Worm (Caenorhabditis elegans) whole organism, L4 larva: ENCODE results near the gene med-2.

Source experiments
- D1046.2 ChIP-seq: fragments of 200-800 bp; sonication (Bioruptor generic); IDR thresholded peaks from 2 replicates; pipeline ENCODE4 v1.3.6; 2022; ENCODE audit warnings: missing genetic modification characterization, missing compliant biosample characterization
- F37D6.2 ChIP-seq: sonication (generic microtip); optimal IDR thresholded peaks from 2 replicates; lab custom pipeline; 2016; ENCODE audit warnings: mild to moderate bottlenecking, missing genetic modification characterization, missing compliant biosample characterization
- F49E8.2 ChIP-seq: sonication (generic microtip); optimal IDR thresholded peaks from 2 replicates; lab custom pipeline; 2016; ENCODE audit warnings: missing compliant biosample characterization, mild to moderate bottlenecking, missing genetic modification characterization, borderline replicate concordance
- R02D3.7 ChIP-seq: fragments of 150-350 bp; sonication (generic microtip); optimal IDR thresholded peaks from 3 replicates; lab custom pipeline; 2014; ENCODE audit warnings: missing biosample characterization, missing genetic modification characterization
- T26A8.4 ChIP-seq: fragments of 200-800 bp; sonication (Bioruptor generic); IDR thresholded peaks from 2 replicates; pipeline ENCODE4 v1.3.6; 2022; ENCODE audit warnings: missing genetic modification characterization, missing compliant biosample characterization
- Y105C5A.15 ChIP-seq: fragments of 200-800 bp; sonication (Bioruptor generic); IDR thresholded peaks from 2 replicates; pipeline ENCODE4 v1.3.6; 2022; ENCODE audit warnings: missing genetic modification characterization, missing compliant biosample characterization
- ZK546.5 ChIP-seq, 2 experiments: sonication (generic microtip); optimal IDR thresholded peaks; 2 replicates each; lab custom pipeline; 2017; ENCODE audit warnings: missing biosample characterization in 2 of 2, missing genetic modification characterization in 2 of 2
- aly-2 ChIP-seq: sonication (generic microtip); optimal IDR thresholded peaks from 2 replicates; lab custom pipeline; 2018; ENCODE audit warnings: missing biosample characterization, missing genetic modification characterization
- ama-1 ChIP-seq: fragments of 150-350 bp; optimal IDR thresholded peaks from 2 replicates; lab custom pipeline; 2014; ENCODE audit warnings: inconsistent platforms, mixed read lengths
- ceh-28 ChIP-seq: fragments of 150-350 bp; optimal IDR thresholded peaks from 2 replicates; lab custom pipeline; 2014; ENCODE audit warnings: missing biosample characterization, missing genetic modification reagents, missing genetic modification characterization
- ceh-62 ChIP-seq: sonication (generic microtip); optimal IDR thresholded peaks from 2 replicates; lab custom pipeline; 2017; ENCODE audit warnings: missing biosample characterization, missing genetic modification characterization
- ceh-82 ChIP-seq: sonication (generic microtip); optimal IDR thresholded peaks from 2 replicates; lab custom pipeline; 2017; ENCODE audit warnings: missing biosample characterization, missing genetic modification characterization
- ctbp-1 ChIP-seq: fragments of 200-800 bp; sonication (Bioruptor generic); IDR thresholded peaks from 2 replicates; pipeline ENCODE4 v1.3.6; 2022; ENCODE audit warnings: missing genetic modification reagents, missing genetic modification characterization, missing compliant biosample characterization
- daf-12 ChIP-seq: fragments of 150-350 bp; optimal IDR thresholded peaks from 2 replicates; lab custom pipeline; 2014; ENCODE audit warnings: missing biosample characterization, missing genetic modification reagents, missing genetic modification characterization
- daf-19 ChIP-seq: fragments of 200-800 bp; sonication (Bioruptor generic); conservative IDR thresholded peaks from 2 replicates; pipeline ENCODE4 v1.3.6; 2022; ENCODE audit warnings: missing genetic modification characterization, missing compliant biosample characterization
- dpl-1 ChIP-seq: fragments of 150-350 bp; optimal IDR thresholded peaks from 2 replicates; lab custom pipeline; 2014; ENCODE audit warnings: missing biosample characterization, missing genetic modification reagents, missing genetic modification characterization
- duxl-1 ChIP-seq: sonication (generic microtip); optimal IDR thresholded peaks from 2 replicates; lab custom pipeline; 2016; ENCODE audit warnings: mild to moderate bottlenecking, missing genetic modification characterization, moderate library complexity, missing compliant biosample characterization; ENCODE audit not compliant: poor library complexity
- egl-27 ChIP-seq: sonication (generic microtip); optimal IDR thresholded peaks from 3 replicates; lab custom pipeline; 2017; ENCODE audit warnings: missing biosample characterization, missing genetic modification reagents, missing genetic modification characterization
- fos-1 ChIP-seq: fragments of 150-350 bp; optimal IDR thresholded peaks from 2 replicates; lab custom pipeline; 2014; ENCODE audit warnings: missing biosample characterization, missing genetic modification characterization
- gei-8 ChIP-seq: fragments of 200-800 bp; sonication (Bioruptor generic); optimal IDR thresholded peaks from 2 replicates; lab custom pipeline; 2018; ENCODE audit warnings: mild to moderate bottlenecking, missing genetic modification characterization, missing compliant biosample characterization
- hif-1 ChIP-seq, 2 experiments: sonication (generic microtip); optimal IDR thresholded peaks; 2 replicates each; lab custom pipeline; 2016 to 2017; ENCODE audit warnings: missing compliant biosample characterization in 2 of 2, missing genetic modification characterization in 2 of 2, missing genetic modification reagents in 2 of 2, missing genotype in 2 of 2, mild to moderate bottlenecking in 1 of 2
- hmg-1.1 ChIP-seq: fragments of 200-800 bp; sonication (Bioruptor generic); IDR thresholded peaks from 2 replicates; pipeline ENCODE4 v1.3.6; 2022; ENCODE audit warnings: missing genetic modification reagents, missing genetic modification characterization, missing compliant biosample characterization
- jun-1 ChIP-seq: fragments of 150-350 bp; optimal IDR thresholded peaks from 2 replicates; lab custom pipeline; 2014; ENCODE audit warnings: missing biosample characterization, missing genetic modification reagents, missing genetic modification characterization
- lin-1 ChIP-seq: fragments of 200-800 bp; sonication (Bioruptor generic); IDR thresholded peaks from 2 replicates; pipeline ENCODE4 v1.3.6; 2022; ENCODE audit warnings: missing genetic modification reagents, missing genetic modification characterization, missing compliant biosample characterization
- lin-13 ChIP-seq: fragments of 150-350 bp; optimal IDR thresholded peaks from 2 replicates; lab custom pipeline; 2014; ENCODE audit warnings: missing biosample characterization, missing genetic modification reagents, missing genetic modification characterization
- lin-15B ChIP-seq: fragments of 150-350 bp; sonication (generic microtip); optimal IDR thresholded peaks from 3 replicates; lab custom pipeline; 2014; ENCODE audit warnings: missing biosample characterization, missing genetic modification characterization
- lin-29 ChIP-seq: fragments of 200-800 bp; sonication (Bioruptor generic); IDR thresholded peaks from 2 replicates; pipeline ENCODE4 v1.3.6; 2022; ENCODE audit warnings: missing genetic modification reagents, missing genetic modification characterization, missing compliant biosample characterization
- lin-39 ChIP-seq: fragments of 150-350 bp; optimal IDR thresholded peaks from 2 replicates; lab custom pipeline; 2014; ENCODE audit warnings: missing biosample characterization, missing genetic modification reagents, missing genetic modification characterization
- lir-3 ChIP-seq: sonication (generic microtip); optimal IDR thresholded peaks from 2 replicates; lab custom pipeline; 2016; ENCODE audit warnings: mild to moderate bottlenecking, missing genetic modification characterization, missing compliant biosample characterization
- madf-5 ChIP-seq, 2 experiments: fragments of 200-800 bp; sonication (Bioruptor generic); IDR thresholded peaks; 2 replicates each; pipeline ENCODE4 v1.3.6; 2022; ENCODE audit warnings: missing compliant biosample characterization in 2 of 2, missing genetic modification characterization in 2 of 2
- mdl-1 ChIP-seq, 2 experiments: fragments of 150-350 bp in 1 of 2; sonication (generic microtip) in 1 of 2; optimal IDR thresholded peaks; 2 replicates each; lab custom pipeline; 2014 to 2017; ENCODE audit warnings: missing biosample characterization in 2 of 2, missing genetic modification characterization in 2 of 2
- mdt-29 ChIP-seq: fragments of 200-800 bp; sonication (Bioruptor generic); IDR thresholded peaks from 2 replicates; pipeline ENCODE4 v1.3.6; 2022; ENCODE audit warnings: missing genetic modification reagents, missing genetic modification characterization, missing compliant biosample characterization
- mes-2 ChIP-seq: sonication (generic microtip); optimal IDR thresholded peaks from 2 replicates; lab custom pipeline; 2016; ENCODE audit warnings: missing genotype, mild to moderate bottlenecking, missing genetic modification characterization, missing compliant biosample characterization; ENCODE audit not compliant: poor library complexity, severe bottlenecking
- mxl-2 ChIP-seq: fragments of 200-800 bp; sonication (Bioruptor generic); conservative IDR thresholded peaks from 2 replicates; pipeline ENCODE4 v1.3.6; 2022; ENCODE audit warnings: missing genetic modification reagents, missing genetic modification characterization, missing compliant biosample characterization
- nhr-10 ChIP-seq: fragments of 150-350 bp; optimal IDR thresholded peaks from 2 replicates; lab custom pipeline; 2014; ENCODE audit warnings: missing biosample characterization, missing genetic modification characterization
- nhr-41 ChIP-seq: fragments of 200-800 bp; sonication (Bioruptor generic); IDR thresholded peaks from 2 replicates; pipeline ENCODE4 v1.3.6; 2022; ENCODE audit warnings: missing genetic modification reagents, missing genetic modification characterization, missing compliant biosample characterization
- nhr-42 ChIP-seq: fragments of 200-800 bp; sonication (Bioruptor generic); IDR thresholded peaks from 2 replicates; pipeline ENCODE4 v1.3.6; 2022; ENCODE audit warnings: missing genetic modification characterization, missing compliant biosample characterization
- nhr-48 ChIP-seq: sonication (generic microtip); optimal IDR thresholded peaks from 2 replicates; lab custom pipeline; 2016; ENCODE audit warnings: mild to moderate bottlenecking, missing genetic modification characterization, missing compliant biosample characterization
- nhr-6 ChIP-seq: fragments of 150-350 bp; optimal IDR thresholded peaks from 2 replicates; lab custom pipeline; 2014; ENCODE audit warnings: missing biosample characterization, missing genetic modification characterization
- nhr-76 ChIP-seq: fragments of 150-350 bp; optimal IDR thresholded peaks from 2 replicates; lab custom pipeline; 2014; ENCODE audit warnings: missing biosample characterization, missing genetic modification characterization
- php-3 ChIP-seq: fragments of 200-800 bp; sonication (Bioruptor generic); IDR thresholded peaks from 2 replicates; pipeline ENCODE4 v1.3.6; 2022; ENCODE audit warnings: missing genetic modification reagents, missing genetic modification characterization, missing compliant biosample characterization
- pqm-1 ChIP-seq: sonication (generic microtip); optimal IDR thresholded peaks from 2 replicates; lab custom pipeline; 2017; ENCODE audit warnings: missing biosample characterization, missing genetic modification characterization
- rbr-2 ChIP-seq: sonication (generic microtip); optimal IDR thresholded peaks from 2 replicates; lab custom pipeline; 2016; ENCODE audit warnings: missing genotype, missing genetic modification characterization, missing compliant biosample characterization
- skn-1 ChIP-seq: fragments of 150-350 bp; optimal IDR thresholded peaks from 2 replicates; lab custom pipeline; 2014; ENCODE audit warnings: missing biosample characterization, missing genetic modification characterization
- spr-1 ChIP-seq: sonication (generic microtip); optimal IDR thresholded peaks from 2 replicates; lab custom pipeline; 2016; ENCODE audit warnings: mild to moderate bottlenecking, missing genetic modification characterization, missing compliant biosample characterization
- spr-3 ChIP-seq: fragments of 200-800 bp; sonication (Bioruptor generic); optimal IDR thresholded peaks from 2 replicates; lab custom pipeline; 2018; ENCODE audit warnings: mild to moderate bottlenecking, missing genetic modification characterization, missing compliant biosample characterization
- tag-97 ChIP-seq: fragments of 200-800 bp; sonication (Bioruptor generic); IDR thresholded peaks from 2 replicates; pipeline ENCODE4 v1.3.6; 2022; ENCODE audit warnings: missing genetic modification characterization, missing compliant biosample characterization
- tra-1 ChIP-seq: fragments of 200-800 bp; sonication (Bioruptor generic); IDR thresholded peaks from 2 replicates; pipeline ENCODE4 v1.3.6; 2022; ENCODE audit warnings: missing genetic modification reagents, missing genetic modification characterization, missing compliant biosample characterization
- unc-130 ChIP-seq: sonication (generic microtip); optimal IDR thresholded peaks from 2 replicates; lab custom pipeline; 2016; ENCODE audit warnings: missing genetic modification reagents, missing genetic modification characterization, missing compliant biosample characterization
- vab-7 ChIP-seq: fragments of 200-800 bp; sonication (Bioruptor generic); IDR thresholded peaks from 2 replicates; pipeline ENCODE4 v1.3.6; 2022; ENCODE audit warnings: missing genetic modification reagents, missing genetic modification characterization, missing compliant biosample characterization
- zip-11 ChIP-seq: fragments of 200-800 bp; sonication (Bioruptor generic); IDR thresholded peaks from 2 replicates; pipeline ENCODE4 v1.3.6; 2022; ENCODE audit warnings: missing genetic modification characterization, missing compliant biosample characterization
- zip-2 ChIP-seq: fragments of 150-350 bp; optimal IDR thresholded peaks from 2 replicates; lab custom pipeline; 2014; ENCODE audit warnings: missing biosample characterization, missing genetic modification characterization
- ztf-11 ChIP-seq: fragments of 150-350 bp; optimal IDR thresholded peaks from 2 replicates; lab custom pipeline; 2014; ENCODE audit warnings: missing biosample characterization, missing genetic modification characterization

med-2 gene

ce11 chrIII:6888497-6888896 is 4.2 kb downstream of the med-2 start (continued):
- TF ChIP-seq nhr-41 (GFP tag; lab: Robert Waterston, UW) (no peak), aly-2 (tag; lab: Kevin White, UChicago) (no peak), mxl-2 (0 out of 2 replicates have a peak, but pooled peaks have one; percentile 55), ama-1 (no peak), php-3 (GFP tag; lab: Robert Waterston, UW) (no peak), lin-13 (peak; percentile 46), daf-19 (GFP tag; lab: Robert Waterston, UW) (peak; percentile 76; the same call in 1 of the 2 replicates), nhr-42 (no peak; the same call in 1 of the 2 replicates), lin-1 (GFP tag; lab: Robert Waterston, UW) (peak; percentile 47), madf-5 (GFP tag; IDR thresholded peaks at IDR 0.05; lab: Robert Waterston, UW) (peak; percentile 28 to 86; a peak in 2 of 4 replicates), F49E8.2 (tag; lab: Kevin White, UChicago) (peak; percentile 33), rbr-2 (tag; lab: Kevin White, UChicago) (peak; percentile 39), mes-2 (peak; percentile 60), R02D3.7 (tag; lab: Kevin White, UChicago) (no peak), hmg-1.1 (GFP tag; lab: Robert Waterston, UW) (peak; percentile 70), T26A8.4 (GFP tag; lab: Robert Waterston, UW) (peak; percentile 80), vab-7 (GFP tag; lab: Robert Waterston, UW) (peak; percentile 71), mdt-29 (no peak), dpl-1 (GFP tag; lab: Kevin White, UChicago) (peak; percentile 9), mdl-1 (tag; optimal IDR thresholded peaks at IDR 0.05; lab: Kevin White, UChicago) (peak in 1 of 2 experiments; percentile 40), nhr-76 (tag; lab: Kevin White, UChicago) (no peak), spr-3 (peak; percentile 19), lin-29 (GFP tag; lab: Robert Waterston, UW) (0 out of 2 replicates have a peak, but pooled peaks have one; percentile 25), ceh-62 (no peak), zip-2 (tag; lab: Kevin White, UChicago) (peak; percentile 66), pqm-1 (tag; lab: Kevin White, UChicago) (no peak), ceh-82 (tag; lab: Kevin White, UChicago) (no peak), ztf-11 (tag; lab: Kevin White, UChicago) (no peak), nhr-48 (tag; lab: Kevin White, UChicago) (peak; percentile 45), nhr-6 (tag; lab: Kevin White, UChicago) (peak; percentile 13), skn-1 (no peak), ceh-28 (tag; lab: Kevin White, UChicago) (no peak), lir-3 (peak; percentile 10), ctbp-1 (peak; percentile 73; the same call in 1 of the 2 replicates), egl-27 (no peak), jun-1 (tag; lab: Kevin White, UChicago) (no peak), D1046.2 (no peak), tag-97 (GFP tag; lab: Robert Waterston, UW) (no peak), spr-1 (tag; lab: Kevin White, UChicago) (no peak), hif-1 (tag; optimal IDR thresholded peaks at IDR 0.05; lab: Kevin White, UChicago) (no peak), nhr-10 (tag; lab: Kevin White, UChicago) (no peak), Y105C5A.15 (GFP tag; lab: Robert Waterston, UW) (peak; percentile 79; the same call in 1 of the 2 replicates), zip-11 (no peak), unc-130 (no peak), F37D6.2 (tag; lab: Kevin White, UChicago) (peak; percentile 18), duxl-1 (peak; percentile 25), lin-39 (no peak), ZK546.5 (tag; optimal IDR thresholded peaks at IDR 0.05; lab: Kevin White, UChicago) (no peak), lin-15B (tag; lab: Kevin White, UChicago) (no peak), gei-8 (no peak), tra-1 (GFP tag; lab: Robert Waterston, UW) (peak; percentile 77), fos-1 (tag; lab: Kevin White, UChicago) (no peak), daf-12 (tag; lab: Kevin White, UChicago) (no peak)
